Worm (Caenorhabditis elegans) whole organism, mixed stage, embryonic: ENCODE measurements around the gene set-5.

ENCODE experiments used
- bed-3 ChIP-seq: fragments of 200-800 bp; sonication (Bioruptor generic); optimal IDR thresholded peaks from 3 replicates; lab custom pipeline; 2018; ENCODE audit warnings: mild to moderate bottlenecking, missing genetic modification characterization, moderate library complexity, missing compliant biosample characterization
- hlh-1 ChIP-seq: fragments of 150-350 bp; optimal IDR thresholded peaks from 2 replicates; lab custom pipeline; 2014; ENCODE audit warnings: missing biosample characterization, missing genetic modification reagents, missing genetic modification characterization
- mab-5 ChIP-seq: fragments of 150-350 bp; optimal IDR thresholded peaks from 2 replicates; lab custom pipeline; 2014; ENCODE audit warnings: missing biosample characterization, missing genetic modification characterization
- pha-4 ChIP-seq: fragments of 150-350 bp; optimal IDR thresholded peaks from 2 replicates; lab custom pipeline; 2018; ENCODE audit warnings: missing biosample characterization, missing genetic modification reagents, missing genetic modification characterization
- sem-2 ChIP-seq: fragments of 200-800 bp; sonication (Bioruptor generic); optimal IDR thresholded peaks from 2 replicates; lab custom pipeline; 2018; ENCODE audit warnings: mild to moderate bottlenecking, missing genetic modification characterization, missing compliant biosample characterization
- sptf-1 ChIP-seq: sonication (generic microtip); optimal IDR thresholded peaks from 2 replicates; lab custom pipeline; 2017; ENCODE audit warnings: mild to moderate bottlenecking, missing genetic modification characterization, moderate library complexity, missing compliant biosample characterization

ce11 chrV:14685435-14686058, 13.2 kb upstream of the set-5 start, which contains the start of gene C47E8.4:
- TF ChIP-seq hlh-1 (tag; lab: Kevin White, UChicago) (peak; percentile 72), sptf-1 (peak; percentile 83), mab-5 (no peak), bed-3 (GFP tag; lab: Kevin White, UChicago) (peak; percentile 56), sem-2 (GFP tag; lab: Kevin White, UChicago) (no peak), pha-4 (tag; lab: Kevin White, UChicago) (peak; percentile 97)
